Fruit fly (Drosophila melanogaster) whole organism: ENCODE results near the gene CG18302.

Experiments used
- CG8478 ChIP-seq: fragments of >200 bp; optimal IDR thresholded peaks from 2 replicates; lab custom pipeline; 2018; ENCODE audit warnings: inconsistent platforms
- Dll ChIP-seq: fragments of >200 bp; optimal IDR thresholded peaks from 2 replicates; lab custom pipeline; 2017
- EcR ChIP-seq, 2 experiments: fragments of >200 bp; optimal IDR thresholded peaks; 2 replicates each; lab custom pipeline; 2017; ENCODE audit warnings: missing biosample characterization in 2 of 2, missing genetic modification characterization in 2 of 2, missing genetic modification reagents in 2 of 2
- pan ChIP-seq: fragments of >200 bp; optimal IDR thresholded peaks from 2 replicates; lab custom pipeline; 2017
- psq ChIP-seq: fragments of >200 bp; optimal IDR thresholded peaks from 2 replicates; lab custom pipeline; 2017
- usp ChIP-seq: fragments of >200 bp; optimal IDR thresholded peaks from 2 replicates; lab custom pipeline; 2017; ENCODE audit warnings: missing biosample characterization, missing genetic modification characterization, mixed read lengths

CG18302 gene

DNA sequence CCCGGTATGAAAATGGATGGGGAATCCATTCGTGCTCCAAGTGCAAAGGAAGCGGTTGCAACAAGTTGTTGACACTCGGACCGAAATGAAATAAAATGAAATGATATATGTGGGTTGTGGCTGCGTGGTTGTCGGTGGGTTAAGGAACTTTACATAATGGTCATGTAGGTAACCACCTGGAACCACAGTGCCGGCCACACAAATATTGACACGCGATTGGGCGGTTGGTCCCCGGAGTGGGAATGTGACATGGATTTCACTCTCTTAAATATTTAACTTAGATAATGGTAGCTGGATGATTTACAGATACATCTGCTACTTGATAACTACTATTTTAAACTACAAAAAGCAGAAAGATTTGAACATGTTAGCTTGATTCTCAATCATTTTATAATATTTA, 29.2 kb upstream of the CG18302 start:
- TF ChIP-seq CG8478 (lab: Kevin White, UChicago), result no peak
- TF ChIP-seq usp (GFP tag; lab: Kevin White, UChicago), result no peak
- TF ChIP-seq EcR (GFP tag; optimal IDR thresholded peaks at IDR 0.05; lab: Kevin White, UChicago), result no peak
- no peak for TF ChIP-seq pan (lab: Kevin White, UChicago)
- TF ChIP-seq Dll, result no peak

DNA sequence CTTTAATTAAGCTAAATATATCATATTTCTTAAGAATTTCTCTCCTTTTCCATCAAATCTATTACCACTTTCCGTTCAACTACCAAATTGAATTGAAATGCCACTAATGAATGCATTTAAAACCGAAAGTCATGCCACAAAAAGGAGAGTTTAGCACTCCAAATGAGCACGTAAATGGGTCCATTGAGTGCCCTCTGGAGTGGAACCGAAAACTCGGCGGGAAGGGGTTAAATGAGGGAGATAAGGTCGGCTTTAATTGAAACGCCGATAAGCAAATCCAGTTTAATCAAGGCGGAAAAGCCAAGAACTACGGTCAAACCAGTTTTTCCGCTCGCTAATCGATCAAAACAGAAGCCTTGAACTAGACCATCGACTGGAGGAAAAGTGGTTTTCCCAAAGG, 28.8 kb upstream of the CG18302 start:
- TF ChIP-seq EcR (GFP tag; optimal IDR thresholded peaks at IDR 0.05; lab: Kevin White, UChicago) (no peak), Dll (no peak), psq (lab: Kevin White, UChicago) (no peak), pan (lab: Kevin White, UChicago) (no peak), usp (GFP tag; lab: Kevin White, UChicago) (no peak), CG8478 (lab: Kevin White, UChicago) (no peak)

- TF ChIP-seq psq (lab: Kevin White, UChicago) (no peak), CG8478 (lab: Kevin White, UChicago) (no peak), usp (GFP tag; lab: Kevin White, UChicago) (no peak), pan (lab: Kevin White, UChicago) (no peak), Dll (no peak)
Measured at dm6 chr2L:10506557-10507252, 27.4 kb upstream of the CG18302 start, which contains the start of the genes Myo31DF and CG6094. TSS of gene Myo31DF (minus strand) at chr2L:10506779. TSS of gene CG6094 (plus strand) at chr2L:10507081.

- TF ChIP-seq pan (lab: Kevin White, UChicago) (no peak), usp (GFP tag; lab: Kevin White, UChicago) (no peak), CG8478 (lab: Kevin White, UChicago) (no peak), Dll (no peak), psq (lab: Kevin White, UChicago) (no peak), EcR (GFP tag; optimal IDR thresholded peaks at IDR 0.05; lab: Kevin White, UChicago) (no peak)
Measured at dm6 chr2L:10510088-10510487, 24.0 kb upstream of the CG18302 start, which contains the start of gene CG7384. TSS of gene CG7384 (minus strand) at chr2L:10510453.

DNA sequence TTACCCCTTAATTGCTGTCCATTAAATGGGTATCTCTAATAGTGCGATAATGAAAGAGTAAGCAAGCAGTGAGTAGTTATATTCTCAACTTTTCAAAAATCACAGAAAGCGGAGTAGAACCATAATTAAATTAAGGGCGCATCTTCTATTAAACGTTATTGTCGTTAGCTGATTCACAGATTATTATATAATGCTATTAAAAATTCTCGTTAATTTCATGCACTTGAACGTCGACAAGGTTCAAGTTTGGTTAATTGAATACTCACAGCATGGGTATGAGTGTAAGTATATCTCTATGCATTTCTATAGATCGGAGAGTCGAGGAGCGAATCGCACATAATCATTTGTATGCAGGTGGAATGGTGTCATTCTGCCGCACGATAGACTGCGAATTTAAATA, 23.3 kb upstream of the CG18302 start:
- TF ChIP-seq psq (lab: Kevin White, UChicago) (no peak), CG8478 (lab: Kevin White, UChicago) (no peak), Dll (no peak), EcR (GFP tag; optimal IDR thresholded peaks at IDR 0.05; lab: Kevin White, UChicago) (no peak), usp (GFP tag; lab: Kevin White, UChicago) (no peak), pan (lab: Kevin White, UChicago) (no peak)

DNA sequence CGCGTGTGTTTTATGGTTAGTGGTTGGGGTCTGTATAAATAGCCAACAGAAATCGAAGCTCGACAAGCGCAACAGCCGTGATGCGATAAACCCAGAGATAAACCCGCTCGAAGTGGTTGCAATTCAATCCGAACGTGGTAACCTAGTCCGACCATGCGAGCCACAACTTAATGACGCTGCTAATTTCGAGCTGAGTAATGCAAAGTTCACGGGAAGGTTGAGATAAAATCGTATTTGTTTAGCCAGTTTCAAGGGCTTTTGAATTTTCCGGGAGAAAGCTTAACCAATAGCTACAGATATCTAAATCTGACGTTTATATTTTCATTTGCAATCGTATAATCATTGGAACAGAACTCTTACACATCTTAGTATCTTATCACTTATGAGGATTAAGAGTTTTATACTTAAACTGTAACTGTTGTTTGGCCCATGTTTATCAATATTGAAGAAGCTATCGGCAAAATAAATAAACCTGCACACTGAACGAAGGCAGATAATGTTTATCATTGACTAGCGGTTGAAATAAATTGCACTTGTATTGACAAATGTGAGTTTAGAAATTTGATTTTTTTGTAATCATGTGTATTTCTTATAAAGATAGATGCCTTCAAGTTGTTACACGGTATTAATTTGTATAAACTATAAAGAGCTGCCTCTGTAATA, 20.2 kb upstream of the CG18302 start:
- TF ChIP-seq pan (lab: Kevin White, UChicago), result no peak
- TF ChIP-seq psq (lab: Kevin White, UChicago), result no peak
- no peak for TF ChIP-seq EcR (GFP tag; optimal IDR thresholded peaks at IDR 0.05; lab: Kevin White, UChicago)
- no peak for TF ChIP-seq Dll
- TF ChIP-seq CG8478 (lab: Kevin White, UChicago), result no peak
- TF ChIP-seq usp (GFP tag; lab: Kevin White, UChicago), result no peak

DNA sequence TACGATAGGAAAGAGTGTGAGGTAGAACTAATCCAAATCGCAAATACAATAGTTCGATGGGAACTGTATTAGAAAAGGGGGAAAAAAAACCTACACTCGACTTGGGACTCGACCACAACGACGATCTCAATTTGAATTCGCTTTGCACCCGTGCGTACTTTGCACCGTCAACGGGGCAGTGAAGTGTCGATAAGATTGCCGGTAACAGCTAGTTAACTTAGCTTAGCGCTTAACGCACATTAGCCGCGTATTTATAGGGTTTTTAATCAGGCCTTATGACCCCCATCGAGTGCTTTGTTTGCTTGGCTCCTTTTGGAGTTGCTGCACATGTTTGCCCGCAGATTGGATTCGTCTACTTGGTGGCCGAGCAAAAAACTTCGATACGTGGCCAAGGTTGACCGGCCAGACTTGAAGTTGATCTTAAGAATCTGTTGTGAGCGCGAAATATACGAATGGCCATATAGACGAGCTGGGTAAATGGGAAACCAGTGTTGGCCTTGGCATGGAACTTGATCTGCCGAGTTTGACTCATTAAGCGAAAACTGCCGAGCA, 19.5 kb upstream of the CG18302 start:
- TF ChIP-seq CG8478 (lab: Kevin White, UChicago) (no peak), EcR (GFP tag; optimal IDR thresholded peaks at IDR 0.05; lab: Kevin White, UChicago) (no peak), psq (lab: Kevin White, UChicago) (no peak), pan (lab: Kevin White, UChicago) (no peak)

dm6 chr2L:10515553-10516174, 18.5 kb upstream of the CG18302 start:
- TF ChIP-seq pan (lab: Kevin White, UChicago) (no peak), EcR (GFP tag; optimal IDR thresholded peaks at IDR 0.05; lab: Kevin White, UChicago) (no peak), CG8478 (lab: Kevin White, UChicago) (no peak), usp (GFP tag; lab: Kevin White, UChicago) (no peak), Dll (no peak), psq (lab: Kevin White, UChicago) (no peak)

DNA sequence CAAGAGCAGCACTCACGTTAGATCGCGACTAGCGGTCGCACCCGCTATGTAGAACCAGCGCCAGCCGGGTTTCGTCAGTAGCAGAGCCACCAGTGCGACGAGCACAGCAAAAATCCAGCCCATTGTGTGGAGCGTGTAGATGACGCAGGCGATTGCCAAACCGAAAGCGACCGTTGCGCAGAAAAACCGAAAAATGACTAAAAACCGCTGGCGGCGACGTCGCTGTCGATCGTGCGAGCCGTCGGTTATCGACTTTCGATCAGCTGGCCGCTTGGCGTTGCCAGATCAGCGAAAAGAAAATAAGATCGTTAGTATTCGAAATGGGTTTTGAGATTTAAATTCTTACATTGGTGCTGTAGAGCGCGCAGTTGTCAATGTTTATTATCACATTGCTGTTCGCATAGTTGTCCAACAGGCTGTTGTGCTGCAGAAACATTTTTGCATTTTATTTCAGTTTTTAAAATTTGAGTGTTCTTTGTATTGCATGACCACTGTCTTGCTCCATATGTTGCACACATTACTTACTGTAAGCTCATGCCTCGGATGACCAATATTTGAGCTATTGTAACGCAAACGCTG, 17.6 kb upstream of the CG18302 start:
- no peak for TF ChIP-seq EcR (GFP tag; optimal IDR thresholded peaks at IDR 0.05; lab: Kevin White, UChicago)
- TF ChIP-seq psq (lab: Kevin White, UChicago), result no peak
- no peak for TF ChIP-seq usp (GFP tag; lab: Kevin White, UChicago)
- TF ChIP-seq Dll, result no peak
- TF ChIP-seq CG8478 (lab: Kevin White, UChicago), result no peak
- TF ChIP-seq pan (lab: Kevin White, UChicago), result no peak

- TF ChIP-seq pan (lab: Kevin White, UChicago), result no peak
Measured at dm6 chr2L:10517085-10517484, 17.0 kb upstream of the CG18302 start, which contains the start of the genes Fatp1 and Lrr47. TSS of gene Fatp1 (minus strand) at chr2L:10517218. TSS of gene Lrr47 (plus strand) at chr2L:10517335.

- no peak for TF ChIP-seq pan (lab: Kevin White, UChicago)
Measured at dm6 chr2L:10519225-10519624, 14.9 kb upstream of the CG18302 start.
